Worm (Caenorhabditis elegans): Measurements from ENCODE around the gene hap-1.

- TF ChIP-seq ama-1 (optimal IDR thresholded peaks at IDR 0.05) (no peak), hnd-1 (tag; optimal IDR thresholded peaks at IDR 0.05) (no peak), tbx-11 (GFP tag; IDR thresholded peaks at IDR 0.05) (no peak), B0310.2 (tag; optimal IDR thresholded peaks at IDR 0.05) (no peak), ets-7 (tag; optimal IDR thresholded peaks at IDR 0.05) (no peak), flt-1 (GFP tag; IDR thresholded peaks at IDR 0.05) (no peak), F13C5.2 (tag; optimal IDR thresholded peaks at IDR 0.05) (no peak), ceh-36 (tag; optimal IDR thresholded peaks at IDR 0.05) (no peak)
Measured at ce11 chrIII:5287877-5288276, 24.1 kb downstream of the hap-1 start, which contains the start of gene T15B12.1.

Measured in whole organism, early embryonic.